Worm (Caenorhabditis elegans) whole organism, L1 larva: ENCODE results near the gene sdz-38.
A peak's percentile ranks its signal among the peaks of the same experiment; 100 is the strongest.

Experiments
- F16B12.6 ChIP-seq: fragments of 150-350 bp; optimal IDR thresholded peaks from 2 replicates; lab custom pipeline; 2014; ENCODE audit warnings: missing biosample characterization, missing genetic modification characterization
- Y116A8C.19 ChIP-seq: sonication (generic microtip); optimal IDR thresholded peaks from 2 replicates; lab custom pipeline; 2016; ENCODE audit warnings: missing compliant biosample characterization, missing genetic modification characterization, borderline replicate concordance
- ama-1 ChIP-seq: fragments of 150-350 bp; optimal IDR thresholded peaks from 2 replicates; lab custom pipeline; 2014
- blmp-1 ChIP-seq: fragments of 150-350 bp; optimal IDR thresholded peaks from 2 replicates; lab custom pipeline; 2014; ENCODE audit warnings: missing biosample characterization, missing genetic modification characterization
- ceh-63 ChIP-seq: fragments of 200-800 bp; sonication (Bioruptor generic); optimal IDR thresholded peaks from 2 replicates; lab custom pipeline; 2018; ENCODE audit warnings: mild to moderate bottlenecking, missing genetic modification characterization, missing compliant biosample characterization
- ceh-8 ChIP-seq: fragments of 200-800 bp; sonication (Bioruptor generic); optimal IDR thresholded peaks from 2 replicates; lab custom pipeline; 2018; ENCODE audit warnings: mild to moderate bottlenecking, missing genetic modification characterization, moderate library complexity, missing compliant biosample characterization
- ceh-90 ChIP-seq: sonication (generic microtip); optimal IDR thresholded peaks from 2 replicates; lab custom pipeline; 2016; ENCODE audit warnings: missing genetic modification characterization, missing compliant biosample characterization
- dsc-1 ChIP-seq: sonication (generic microtip); optimal IDR thresholded peaks from 2 replicates; lab custom pipeline; 2016; ENCODE audit warnings: mild to moderate bottlenecking, missing genetic modification characterization, missing compliant biosample characterization
- efl-1 ChIP-seq, 4 experiments: fragments of 150-350 bp; optimal IDR thresholded peaks in 3 of 4; peaks in 1 of 4; 1 replicate in 1 of 4; 2 replicates in 3 of 4; lab custom pipeline; 2014; ENCODE audit warnings: missing biosample characterization in 2 of 4, missing genetic modification characterization in 2 of 4, missing genetic modification reagents in 2 of 4
- efl-3 ChIP-seq: fragments of 200-800 bp; sonication (Bioruptor generic); optimal IDR thresholded peaks from 2 replicates; lab custom pipeline; 2018; ENCODE audit warnings: mild to moderate bottlenecking, missing genetic modification characterization, missing compliant biosample characterization
- ets-5 ChIP-seq: fragments of 200-800 bp; sonication (Bioruptor generic); IDR thresholded peaks from 2 replicates; pipeline ENCODE4 v1.3.6; 2022; ENCODE audit warnings: missing genetic modification characterization, missing compliant biosample characterization
- fkh-10 ChIP-seq: sonication (generic microtip); optimal IDR thresholded peaks from 2 replicates; lab custom pipeline; 2017; ENCODE audit warnings: missing biosample characterization, missing genetic modification reagents, missing genetic modification characterization
- fkh-4 ChIP-seq: sonication (generic microtip); optimal IDR thresholded peaks from 2 replicates; lab custom pipeline; 2016; ENCODE audit warnings: missing compliant biosample characterization, missing genetic modification characterization, borderline replicate concordance
- fkh-8 ChIP-seq: sonication (generic microtip); optimal IDR thresholded peaks from 2 replicates; lab custom pipeline; 2016; ENCODE audit warnings: mild to moderate bottlenecking, missing genetic modification characterization, missing compliant biosample characterization
- fos-1 ChIP-seq: fragments of 150-350 bp; optimal IDR thresholded peaks from 2 replicates; lab custom pipeline; 2014; ENCODE audit warnings: missing biosample characterization, missing genetic modification characterization
- grh-1 ChIP-seq: fragments of 200-800 bp; sonication (Bioruptor generic); IDR thresholded peaks from 2 replicates; pipeline ENCODE4 v1.3.6; 2022; ENCODE audit warnings: missing genetic modification reagents, missing genetic modification characterization, missing compliant biosample characterization
- hlh-4 ChIP-seq: sonication (generic microtip); optimal IDR thresholded peaks from 2 replicates; lab custom pipeline; 2016; ENCODE audit warnings: mild to moderate bottlenecking, missing genetic modification characterization, missing compliant biosample characterization
- hpl-2 ChIP-seq: fragments of 150-350 bp; optimal IDR thresholded peaks from 2 replicates; lab custom pipeline; 2014; ENCODE audit warnings: missing biosample characterization, missing genetic modification reagents, missing genetic modification characterization
- irx-1 ChIP-seq: sonication (generic microtip); optimal IDR thresholded peaks from 2 replicates; lab custom pipeline; 2016; ENCODE audit warnings: missing genetic modification characterization, missing compliant biosample characterization
- jun-1 ChIP-seq: fragments of 150-350 bp; optimal IDR thresholded peaks from 2 replicates; lab custom pipeline; 2014; ENCODE audit warnings: missing biosample characterization, missing genetic modification reagents, missing genetic modification characterization
- lin-13 ChIP-seq: fragments of 150-350 bp; optimal IDR thresholded peaks from 2 replicates; lab custom pipeline; 2014; ENCODE audit warnings: missing biosample characterization, missing genetic modification reagents, missing genetic modification characterization
- lin-14 ChIP-seq: fragments of 200-800 bp; sonication (Bioruptor generic); optimal IDR thresholded peaks from 2 replicates; lab custom pipeline; 2018; ENCODE audit warnings: mild to moderate bottlenecking, missing genetic modification characterization, moderate library complexity, missing compliant biosample characterization
- lin-39 ChIP-seq: fragments of 150-350 bp; optimal IDR thresholded peaks from 2 replicates; lab custom pipeline; 2014; ENCODE audit warnings: missing biosample characterization, missing genetic modification reagents, missing genetic modification characterization
- lsy-2 ChIP-seq, 2 experiments: fragments of 150-350 bp; optimal IDR thresholded peaks; 2 replicates each; lab custom pipeline; 2014; ENCODE audit warnings: missing biosample characterization in 2 of 2, missing genetic modification characterization in 2 of 2
- mdl-1 ChIP-seq, 2 experiments: fragments of 150-350 bp; optimal IDR thresholded peaks; 2 replicates each; lab custom pipeline; 2014 to 2017; ENCODE audit warnings: missing biosample characterization in 2 of 2, missing genetic modification characterization in 2 of 2, inconsistent platforms in 1 of 2
- nhr-11 ChIP-seq: fragments of 150-350 bp; optimal IDR thresholded peaks from 2 replicates; lab custom pipeline; 2014; ENCODE audit warnings: missing biosample characterization, missing genetic modification characterization
- nhr-19 ChIP-seq: fragments of 200-800 bp; sonication (Bioruptor generic); conservative IDR thresholded peaks from 2 replicates; pipeline ENCODE4 v1.3.6; 2022; ENCODE audit warnings: missing genetic modification characterization, missing compliant biosample characterization
- nhr-20 ChIP-seq: sonication (generic microtip); optimal IDR thresholded peaks from 2 replicates; lab custom pipeline; 2016; ENCODE audit warnings: mild to moderate bottlenecking, missing genetic modification characterization, missing compliant biosample characterization
- nhr-237 ChIP-seq: fragments of 150-350 bp; optimal IDR thresholded peaks from 2 replicates; lab custom pipeline; 2014; ENCODE audit warnings: missing biosample characterization, missing genetic modification characterization
- nhr-47 ChIP-seq: sonication (generic microtip); optimal IDR thresholded peaks from 2 replicates; lab custom pipeline; 2016; ENCODE audit warnings: mild to moderate bottlenecking, missing genetic modification characterization, moderate library complexity, missing compliant biosample characterization
- nhr-71 ChIP-seq: sonication (generic microtip); optimal IDR thresholded peaks from 2 replicates; lab custom pipeline; 2016; ENCODE audit warnings: mild to moderate bottlenecking, missing genetic modification characterization, moderate library complexity, missing compliant biosample characterization
- nhr-77 ChIP-seq: fragments of 150-350 bp; optimal IDR thresholded peaks from 2 replicates; lab custom pipeline; 2014; ENCODE audit warnings: missing biosample characterization, missing genetic modification characterization
- nhr-85 ChIP-seq: sonication (generic microtip); peaks from one replicate; lab custom pipeline; 2016; ENCODE audit warnings: missing genetic modification characterization, inconsistent platforms, missing compliant biosample characterization
- nhr-90 ChIP-seq: sonication (generic microtip); optimal IDR thresholded peaks from 2 replicates; lab custom pipeline; 2016; ENCODE audit warnings: mild to moderate bottlenecking, missing genetic modification characterization, missing compliant biosample characterization; ENCODE audit not compliant: poor library complexity
- pag-3 ChIP-seq: sonication (generic microtip); optimal IDR thresholded peaks from 2 replicates; lab custom pipeline; 2017; ENCODE audit warnings: missing genetic modification characterization, mild to moderate bottlenecking, missing compliant biosample characterization, antibody characterized with exemption, borderline replicate concordance; ENCODE audit not compliant: insufficient read depth
- pqm-1 ChIP-seq: sonication (generic microtip); optimal IDR thresholded peaks from 3 replicates; lab custom pipeline; 2017; ENCODE audit warnings: missing biosample characterization, missing genetic modification characterization
- rnt-1 ChIP-seq: sonication (generic microtip); optimal IDR thresholded peaks from 2 replicates; lab custom pipeline; 2016; ENCODE audit warnings: mild to moderate bottlenecking, missing genetic modification characterization, moderate library complexity, missing compliant biosample characterization
- skn-1 ChIP-seq: fragments of 150-350 bp; optimal IDR thresholded peaks from 2 replicates; lab custom pipeline; 2014; ENCODE audit warnings: missing biosample characterization, missing genetic modification characterization
- snpc-4 ChIP-seq: fragments of 150-350 bp; optimal IDR thresholded peaks from 2 replicates; lab custom pipeline; 2014; ENCODE audit warnings: missing biosample characterization, missing genetic modification characterization
- snu-23 ChIP-seq: sonication (generic microtip); optimal IDR thresholded peaks from 2 replicates; lab custom pipeline; 2016; ENCODE audit warnings: missing genetic modification characterization, missing compliant biosample characterization
- sup-37 ChIP-seq: fragments of 200-800 bp; sonication (Bioruptor generic); optimal IDR thresholded peaks from 2 replicates; lab custom pipeline; 2018; ENCODE audit warnings: mild to moderate bottlenecking, missing genetic modification characterization, missing compliant biosample characterization
- tlp-1 ChIP-seq: fragments of 150-350 bp; optimal IDR thresholded peaks from 2 replicates; lab custom pipeline; 2014; ENCODE audit warnings: missing biosample characterization, missing genetic modification characterization
- unc-62 ChIP-seq: fragments of 150-350 bp; optimal IDR thresholded peaks from 2 replicates; lab custom pipeline; 2014; ENCODE audit warnings: missing biosample characterization, missing genetic modification reagents, missing genetic modification characterization
- vab-15 ChIP-seq: sonication (generic microtip); optimal IDR thresholded peaks from 2 replicates; lab custom pipeline; 2017; ENCODE audit warnings: missing genotype, mild to moderate bottlenecking, missing genetic modification characterization, missing compliant biosample characterization
- xbp-1 ChIP-seq: sonication (generic microtip); optimal IDR thresholded peaks from 2 replicates; lab custom pipeline; 2016; ENCODE audit warnings: missing genetic modification characterization, missing compliant biosample characterization
- zag-1 ChIP-seq: fragments of 150-350 bp; optimal IDR thresholded peaks from 2 replicates; lab custom pipeline; 2014; ENCODE audit warnings: missing biosample characterization, missing genetic modification characterization
- zip-4 ChIP-seq: fragments of 200-800 bp; sonication (Bioruptor generic); optimal IDR thresholded peaks from 2 replicates; lab custom pipeline; 2018; ENCODE audit warnings: mild to moderate bottlenecking, missing genetic modification characterization, moderate library complexity, missing compliant biosample characterization

Gene sdz-38

ce11 chrII:10025059-10025458 lies 43.4 kb upstream of the sdz-38 start:
- TF ChIP-seq nhr-71 (tag; lab: Kevin White, UChicago): peak; percentile 4
- TF ChIP-seq vab-15: no peak
- no peak for TF ChIP-seq ama-1 (lab: Kevin White, UChicago)
- TF ChIP-seq nhr-85 (tag; lab: Kevin White, UChicago): no peak
- TF ChIP-seq nhr-19 (GFP tag; lab: Robert Waterston, UW): no peak
- TF ChIP-seq snpc-4 (tag; lab: Kevin White, UChicago): no peak
- no peak for TF ChIP-seq nhr-47 (tag; lab: Kevin White, UChicago)
- no peak for TF ChIP-seq efl-3 (GFP tag; lab: Kevin White, UChicago)
- peak in 1 of 2 experiments; percentile 6 for TF ChIP-seq lsy-2 (tag; optimal IDR thresholded peaks at IDR 0.05; lab: Kevin White, UChicago)
- no peak for TF ChIP-seq nhr-90
- no peak for TF ChIP-seq F16B12.6 (tag; lab: Kevin White, UChicago)
- peak; percentile 24 for TF ChIP-seq dsc-1 (tag; lab: Kevin White, UChicago)
- peak; percentile 65 for TF ChIP-seq lin-14 (GFP tag; lab: Kevin White, UChicago)
- no peak for TF ChIP-seq nhr-20 (tag; lab: Kevin White, UChicago)
- peak; percentile 52 for TF ChIP-seq pag-3 (tag; lab: Kevin White, UChicago)
- TF ChIP-seq nhr-237 (tag; lab: Kevin White, UChicago): no peak
- no peak for TF ChIP-seq lin-39 (tag; lab: Kevin White, UChicago)
- no peak for TF ChIP-seq hlh-4 (tag; lab: Kevin White, UChicago)
- no peak for TF ChIP-seq Y116A8C.19 (tag; lab: Kevin White, UChicago)
- TF ChIP-seq efl-1 (optimal IDR thresholded peaks at IDR 0.05; lab: Kevin White, UChicago): no peak
- TF ChIP-seq efl-1 (GFP tag; optimal IDR thresholded peaks at IDR 0.05 in 1 of 2; lab: Kevin White, UChicago): no peak
- peak; percentile 27 for TF ChIP-seq rnt-1 (tag; lab: Kevin White, UChicago)

- peak; percentile 31 for TF ChIP-seq lin-14 (GFP tag; lab: Kevin White, UChicago)
- TF ChIP-seq F16B12.6 (tag; lab: Kevin White, UChicago): no peak
- TF ChIP-seq snu-23 (GFP tag; lab: Kevin White, UChicago): no peak
- TF ChIP-seq grh-1 (GFP tag; lab: Robert Waterston, UW): no peak
- TF ChIP-seq fkh-10 (GFP tag; lab: Kevin White, UChicago): peak; percentile 82
These were observed 40.1 kb upstream of the sdz-38 start for ce11 chrII:10021749-10022148.

ce11 chrII:10019669-10020068 lies 38.0 kb upstream of the sdz-38 start:
- no peak for TF ChIP-seq F16B12.6 (tag; lab: Kevin White, UChicago)
- TF ChIP-seq zag-1: no peak
- TF ChIP-seq irx-1 (tag; lab: Kevin White, UChicago): no peak
- TF ChIP-seq vab-15: no peak
- TF ChIP-seq fkh-4 (tag; lab: Kevin White, UChicago): no peak
- no peak for TF ChIP-seq nhr-19 (GFP tag; lab: Robert Waterston, UW)
- TF ChIP-seq fkh-8: no peak
- no peak for TF ChIP-seq hpl-2 (GFP tag; lab: Kevin White, UChicago)
- TF ChIP-seq tlp-1 (tag; lab: Kevin White, UChicago): no peak
- no peak for TF ChIP-seq unc-62 (GFP tag; lab: Kevin White, UChicago)
- peak in 1 of 2 experiments; percentile 66 for TF ChIP-seq lsy-2 (tag; optimal IDR thresholded peaks at IDR 0.05; lab: Kevin White, UChicago)
- TF ChIP-seq nhr-77 (tag; lab: Kevin White, UChicago): no peak
- no peak for TF ChIP-seq ceh-90
- TF ChIP-seq sup-37: no peak
- no peak for TF ChIP-seq nhr-11 (tag; lab: Kevin White, UChicago)
- TF ChIP-seq blmp-1: peak; percentile 56
- TF ChIP-seq lin-14 (GFP tag; lab: Kevin White, UChicago): peak; percentile 41
- no peak for TF ChIP-seq nhr-237 (tag; lab: Kevin White, UChicago)
- TF ChIP-seq nhr-71 (tag; lab: Kevin White, UChicago): peak; percentile 49
- TF ChIP-seq ceh-63 (GFP tag; lab: Kevin White, UChicago): no peak
- no peak for TF ChIP-seq Y116A8C.19 (tag; lab: Kevin White, UChicago)
- no peak for TF ChIP-seq pqm-1 (tag; lab: Kevin White, UChicago)
- peak in 1 of 2 experiments; percentile 60 for TF ChIP-seq mdl-1 (tag; optimal IDR thresholded peaks at IDR 0.05; lab: Kevin White, UChicago)
- no peak for TF ChIP-seq zip-4
- no peak for TF ChIP-seq nhr-90
- no peak for TF ChIP-seq pag-3 (tag; lab: Kevin White, UChicago)
- no peak for TF ChIP-seq fos-1
- TF ChIP-seq ceh-8 (GFP tag; lab: Kevin White, UChicago): no peak
- TF ChIP-seq skn-1: peak; percentile 29
- no peak for TF ChIP-seq lin-13 (GFP tag; lab: Kevin White, UChicago)
- TF ChIP-seq xbp-1 (tag; lab: Kevin White, UChicago): no peak
- no peak for TF ChIP-seq ets-5 (GFP tag; lab: Robert Waterston, UW)
- no peak for TF ChIP-seq jun-1 (tag; lab: Kevin White, UChicago)
